Fruit fly (Drosophila melanogaster): ENCODE measurements around the gene CG5151.
A peak's percentile ranks its signal among the peaks of the same experiment; 100 is the strongest.

Gene CG5151

dm6 chr3L:16147819-16148236, 16.7 kb downstream of the CG5151 start (continued):
- TF ChIP-seq Doc3 (GFP tag; IDR thresholded peaks at IDR 0.05; ENCODE audit: partially characterized antibody), result no peak
- TF ChIP-seq H2.0 (GFP tag; IDR thresholded peaks at IDR 0.05), result no peak
- no peak for TF ChIP-seq gcm (GFP tag; optimal IDR thresholded peaks at IDR 0.05)
- no peak for TF ChIP-seq yki (optimal IDR thresholded peaks at IDR 0.05)
- TF ChIP-seq CG6254 (GFP tag; optimal IDR thresholded peaks at IDR 0.05), result no peak
- no peak for TF ChIP-seq Neu2 (GFP tag; optimal IDR thresholded peaks at IDR 0.05; ENCODE audit: borderline replicate concordance)
- peak; percentile 28 for TF ChIP-seq caup (GFP tag; optimal IDR thresholded peaks at IDR 0.05; ENCODE audit: severe bottlenecking)
- no peak for TF ChIP-seq chm (GFP tag; IDR thresholded peaks at IDR 0.05)
- TF ChIP-seq Hr78 (GFP tag; optimal IDR thresholded peaks at IDR 0.05), result no peak
- peak; percentile 54 for TF ChIP-seq gem (tag; optimal IDR thresholded peaks at IDR 0.05)
- TF ChIP-seq CG34224 (GFP tag; IDR thresholded peaks at IDR 0.05; ENCODE audit: partially characterized antibody), result no peak
- TF ChIP-seq lola (GFP tag; optimal IDR thresholded peaks at IDR 0.05), result no peak
- TF ChIP-seq CG12236 (GFP tag; optimal IDR thresholded peaks at IDR 0.05), result no peak
- no peak for TF ChIP-seq CG7928 (GFP tag; optimal IDR thresholded peaks at IDR 0.05)
- TF ChIP-seq CG5953 (GFP tag; IDR thresholded peaks at IDR 0.05), result no peak
- TF ChIP-seq Rfx (GFP tag; IDR thresholded peaks at IDR 0.05), result no peak
- peak; percentile 28 for TF ChIP-seq CG9727 (GFP tag; optimal IDR thresholded peaks at IDR 0.05)
- no peak for TF ChIP-seq Antp (GFP tag; optimal IDR thresholded peaks at IDR 0.05)
- TF ChIP-seq CG15601 (tag; optimal IDR thresholded peaks at IDR 0.05), result peak; percentile 9
- TF ChIP-seq CG10565 (GFP tag; optimal IDR thresholded peaks at IDR 0.05), result no peak
- TF ChIP-seq ac (GFP tag; optimal IDR thresholded peaks at IDR 0.05), result no peak
- TF ChIP-seq Six4 (GFP tag; optimal IDR thresholded peaks at IDR 0.05), result no peak
- no peak for TF ChIP-seq CG33557 (GFP tag; optimal IDR thresholded peaks at IDR 0.05)
- no peak for TF ChIP-seq CG2712 (tag; optimal IDR thresholded peaks at IDR 0.05)
- no peak for TF ChIP-seq CG9609 (GFP tag; optimal IDR thresholded peaks at IDR 0.05)
- no peak for TF ChIP-seq vfl (GFP tag; optimal IDR thresholded peaks at IDR 0.05)
- no peak for TF ChIP-seq vvl (GFP tag; IDR thresholded peaks at IDR 0.05)
- TF ChIP-seq abd-A (tag; optimal IDR thresholded peaks at IDR 0.05), result no peak
- no peak for TF ChIP-seq ara (GFP tag; IDR thresholded peaks at IDR 0.05)
- TF ChIP-seq Xbp1 (GFP tag; optimal IDR thresholded peaks at IDR 0.05), result no peak
- no peak for TF ChIP-seq chinmo (GFP tag; IDR thresholded peaks at IDR 0.05; ENCODE audit: partially characterized antibody)
- no peak for TF ChIP-seq tna (GFP tag; IDR thresholded peaks at IDR 0.05; ENCODE audit: partially characterized antibody)
- TF ChIP-seq Nf-YC (tag; optimal IDR thresholded peaks at IDR 0.05), result no peak
- TF ChIP-seq CG3407 (GFP tag; optimal IDR thresholded peaks at IDR 0.05), result no peak
- TF ChIP-seq CG16779 (GFP tag; IDR thresholded peaks at IDR 0.05), result no peak
- TF ChIP-seq nau (GFP tag; optimal IDR thresholded peaks at IDR 0.05), result peak; percentile 20
- no peak for TF ChIP-seq Dp (GFP tag; optimal IDR thresholded peaks at IDR 0.05)
- no peak for TF ChIP-seq Dref (GFP tag; IDR thresholded peaks at IDR 0.05)
- no peak for TF ChIP-seq CG2875 (GFP tag; optimal IDR thresholded peaks at IDR 0.05)
- no peak for TF ChIP-seq bab2 (GFP tag; optimal IDR thresholded peaks at IDR 0.05)
- TF ChIP-seq stc (GFP tag; IDR thresholded peaks at IDR 0.05), result no peak
- TF ChIP-seq trh (GFP tag; optimal IDR thresholded peaks at IDR 0.05), result no peak
- TF ChIP-seq ash1 (GFP tag; optimal IDR thresholded peaks at IDR 0.05), result no peak
- no peak for TF ChIP-seq cato (GFP tag; optimal IDR thresholded peaks at IDR 0.05; ENCODE audit: borderline replicate concordance)
- TF ChIP-seq Med (GFP tag), result peak; percentile 77
- TF ChIP-seq CG10462 (GFP tag; optimal IDR thresholded peaks at IDR 0.05), result no peak
- no peak for TF ChIP-seq CG8765 (GFP tag; IDR thresholded peaks at IDR 0.05)
- TF ChIP-seq Usf (GFP tag; optimal IDR thresholded peaks at IDR 0.05), result no peak
- no peak for TF ChIP-seq schlank (tag; optimal IDR thresholded peaks at IDR 0.05)
- peak; percentile 4 for TF ChIP-seq PHDP (tag; optimal IDR thresholded peaks at IDR 0.05)
- no peak for TF ChIP-seq Dbx (GFP tag; IDR thresholded peaks at IDR 0.05)
